Fruit fly (Drosophila melanogaster) ovary, adult (tissue): ENCODE measurements around the gene CG42268.

ENCODE experiments used
- CG17801 ChIP-seq: fragments of 200-800 bp; optimal IDR thresholded peaks from 2 replicates; lab custom pipeline; 2019; ENCODE audit warnings: missing biosample characterization, mild to moderate bottlenecking, missing genetic modification characterization, moderate library complexity; ENCODE audit not compliant: partially characterized antibody

The CG42268 gene

DNA sequence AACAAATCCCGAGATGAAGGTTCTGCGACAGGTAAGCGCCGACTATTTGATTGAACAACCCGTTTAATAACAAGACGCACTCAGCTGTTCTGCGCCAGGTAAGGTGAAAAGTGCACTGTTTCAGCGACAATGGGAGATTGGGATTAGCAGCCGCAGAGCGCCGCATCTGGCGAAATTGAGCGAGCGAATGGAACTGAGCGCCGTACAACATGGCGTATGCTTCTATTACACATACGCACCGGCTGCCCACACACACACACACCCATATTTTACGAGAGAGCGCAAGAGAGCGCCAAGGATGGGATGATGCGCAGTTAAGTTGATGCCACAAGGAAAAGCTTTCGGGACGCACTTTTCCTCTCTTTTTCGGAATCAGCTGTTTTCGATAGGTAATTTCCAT, 65.0 kb downstream of the CG42268 start:
- TF ChIP-seq CG17801 (GFP tag; lab: Kevin White, UChicago), result no peak

dm6 chr3L:9694867-9695236, 65.3 kb downstream of the CG42268 start:
- TF ChIP-seq CG17801 (GFP tag; lab: Kevin White, UChicago), result no peak

dm6 chr3L:9694169-9694866, 65.9 kb downstream of the CG42268 start:
- no peak for TF ChIP-seq CG17801 (GFP tag; lab: Kevin White, UChicago)

DNA sequence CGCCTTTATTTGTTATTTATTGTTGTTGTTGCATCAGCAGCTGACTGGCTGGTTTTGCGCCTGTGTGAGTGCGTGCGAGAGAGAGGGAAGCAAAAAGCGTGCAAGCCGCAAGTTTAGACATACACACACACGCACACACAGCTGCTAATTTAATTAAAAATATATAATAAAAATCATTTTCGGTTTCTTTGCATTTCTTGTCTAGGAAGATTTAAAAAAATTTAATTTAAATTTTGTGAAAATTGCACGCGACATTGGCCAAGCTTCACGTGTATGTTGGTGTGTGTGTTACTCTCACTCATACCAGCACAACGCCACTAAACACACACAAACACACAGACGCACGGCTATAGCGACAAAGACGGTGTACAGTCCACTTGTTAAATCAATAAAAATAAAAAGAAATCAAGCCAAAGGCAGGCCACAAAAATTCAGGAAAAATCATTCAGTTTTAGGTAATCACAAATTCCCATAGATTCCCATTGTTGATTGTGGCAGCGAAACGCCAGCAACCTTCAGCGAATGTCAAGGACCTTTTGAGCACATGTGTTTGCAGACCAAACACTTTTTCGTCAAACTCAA, 66.6 kb downstream of the CG42268 start:
- no peak for TF ChIP-seq CG17801 (GFP tag; lab: Kevin White, UChicago)

dm6 chr3L:9692892-9693551, 67.2 kb downstream of the CG42268 start:
- peak; percentile 41 for TF ChIP-seq CG17801 (GFP tag; lab: Kevin White, UChicago)

- TF ChIP-seq CG17801 (GFP tag; lab: Kevin White, UChicago), result peak; percentile 43
These were observed 67.8 kb downstream of the CG42268 start for dm6 chr3L:9692234-9692891.

DNA sequence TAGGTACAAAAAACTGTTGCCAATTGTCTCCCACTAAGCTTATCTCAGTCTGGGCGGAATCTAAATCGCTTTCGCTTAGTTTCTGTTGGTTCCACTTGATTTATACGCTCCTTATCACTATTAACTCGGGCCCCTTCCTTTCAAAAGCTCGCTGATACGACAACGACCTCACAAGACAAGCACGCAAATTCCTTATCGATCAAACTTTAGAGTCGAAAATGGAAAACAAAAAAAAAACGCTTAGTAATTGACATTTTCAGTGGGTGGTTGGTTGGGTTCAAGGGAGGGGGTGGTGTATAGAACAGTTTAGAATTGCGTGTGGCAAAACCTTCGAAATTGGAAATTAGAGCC, 68.7 kb downstream of the CG42268 start:
- no peak for TF ChIP-seq CG17801 (GFP tag; lab: Kevin White, UChicago)

dm6 chr3L:9690798-9691475, 69.3 kb downstream of the CG42268 start:
- no peak for TF ChIP-seq CG17801 (GFP tag; lab: Kevin White, UChicago)

- no peak for TF ChIP-seq CG17801 (GFP tag; lab: Kevin White, UChicago)
These were observed 70.4 kb downstream of the CG42268 start for dm6 chr3L:9689809-9690208.

dm6 chr3L:9688674-9689073, 71.5 kb downstream of the CG42268 start:
- no peak for TF ChIP-seq CG17801 (GFP tag; lab: Kevin White, UChicago)

- no peak for TF ChIP-seq CG17801 (GFP tag; lab: Kevin White, UChicago)
These were observed 72.7 kb downstream of the CG42268 start for dm6 chr3L:9687536-9687935.

DNA sequence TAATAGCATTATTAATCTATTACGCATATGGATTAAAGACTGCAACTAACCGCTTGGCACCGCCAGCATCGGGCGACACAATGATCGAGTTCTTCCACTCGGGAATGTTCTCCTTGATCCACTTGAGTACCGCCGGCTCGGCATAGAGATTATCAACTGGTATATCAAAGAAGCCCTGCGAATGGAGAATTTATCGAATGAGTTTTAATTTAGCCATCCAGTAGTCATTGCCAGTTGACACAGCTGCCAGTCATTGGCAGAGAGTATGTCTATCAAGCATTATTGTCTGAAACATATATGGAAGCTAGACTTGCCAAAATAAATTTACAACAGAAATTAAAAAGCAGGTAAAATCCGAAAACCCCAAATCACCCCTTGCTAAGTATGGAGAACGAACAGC, 75.3 kb downstream of the CG42268 start, which contains the start of gene CG16719:
Gene CG16719 (plus strand): TSS at position 301 of the 400 bp plus-strand sequence.
- no peak for TF ChIP-seq CG17801 (GFP tag; lab: Kevin White, UChicago)
